Worm (Caenorhabditis elegans): ENCODE measurements around the gene C29F9.5.

DNA sequence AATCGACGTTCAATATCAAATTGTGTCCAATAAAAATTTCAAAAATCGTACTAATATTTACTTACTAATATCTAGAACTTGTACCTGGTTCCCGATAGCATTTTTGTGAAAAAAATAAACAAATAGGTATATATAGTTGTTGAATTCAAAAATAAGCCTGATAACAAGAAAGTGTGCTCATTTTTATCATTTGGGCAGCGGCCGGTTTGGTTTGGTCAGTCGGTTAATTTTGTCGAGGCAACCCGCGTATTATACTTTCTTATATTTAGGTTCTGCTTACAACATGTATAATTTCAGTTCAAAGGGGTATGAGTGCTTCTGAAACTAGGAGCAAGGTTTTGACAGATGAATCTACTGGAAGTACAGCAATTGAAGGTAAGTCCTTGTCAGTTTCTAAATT, 13.3 kb downstream of the C29F9.5 start, which contains the start of the genes nhr-280 and C29F9.2:
- TF ChIP-seq F57C9.4 (tag; optimal IDR thresholded peaks at IDR 0.05) (no peak), snpc-4 (GFP tag; optimal IDR thresholded peaks at IDR 0.05) (no peak), snpc-4 (tag; optimal IDR thresholded peaks at IDR 0.05) (no peak), efl-1 (GFP tag; optimal IDR thresholded peaks at IDR 0.05) (no peak), hrde-1 (tag; optimal IDR thresholded peaks at IDR 0.05; ENCODE audit: borderline replicate concordance) (no peak), ceh-79 (tag; optimal IDR thresholded peaks at IDR 0.05) (no peak), F39B2.1 (GFP tag; IDR thresholded peaks at IDR 0.05) (no peak), xnd-1 (tag; optimal IDR thresholded peaks at IDR 0.05) (no peak), zfh-2 (GFP tag; conservative IDR thresholded peaks at IDR 0.05) (no peak), lin-54 (GFP tag; optimal IDR thresholded peaks at IDR 0.05) (no peak), ama-1 (optimal IDR thresholded peaks at IDR 0.05) (no peak), ama-1 (GFP tag; optimal IDR thresholded peaks at IDR 0.05) (no peak), nfya-1 (tag; optimal IDR thresholded peaks at IDR 0.05; ENCODE audit: borderline replicate concordance, insufficient read depth) (no peak), F33H1.4 (GFP tag; IDR thresholded peaks at IDR 0.05) (no peak)

Measured in whole organism, young adult.